Worm (Caenorhabditis elegans) whole organism, L4 larva: Measurements from ENCODE around the gene lgc-54.

Experiments
- ceh-82 ChIP-seq: sonication (generic microtip); optimal IDR thresholded peaks from 2 replicates; lab custom pipeline; 2017; ENCODE audit warnings: missing biosample characterization, missing genetic modification characterization
- dmd-6 ChIP-seq: fragments of 200-800 bp; sonication (Bioruptor generic); IDR thresholded peaks from 2 replicates; pipeline ENCODE4 v1.3.6; 2022; ENCODE audit warnings: missing genetic modification reagents, missing genetic modification characterization, missing compliant biosample characterization
- fkh-10 ChIP-seq: fragments of 150-350 bp; optimal IDR thresholded peaks from 2 replicates; lab custom pipeline; 2014; ENCODE audit warnings: missing biosample characterization, missing genetic modification reagents, missing genetic modification characterization
- fos-1 ChIP-seq: fragments of 150-350 bp; optimal IDR thresholded peaks from 2 replicates; lab custom pipeline; 2014; ENCODE audit warnings: missing biosample characterization, missing genetic modification characterization
- hmg-1.1 ChIP-seq: fragments of 200-800 bp; sonication (Bioruptor generic); IDR thresholded peaks from 2 replicates; pipeline ENCODE4 v1.3.6; 2022; ENCODE audit warnings: missing genetic modification reagents, missing genetic modification characterization, missing compliant biosample characterization
- lir-3 ChIP-seq: sonication (generic microtip); optimal IDR thresholded peaks from 2 replicates; lab custom pipeline; 2016; ENCODE audit warnings: mild to moderate bottlenecking, missing genetic modification characterization, missing compliant biosample characterization
- nhr-11 ChIP-seq: fragments of 150-350 bp; optimal IDR thresholded peaks from 2 replicates; lab custom pipeline; 2014; ENCODE audit warnings: missing biosample characterization, missing genetic modification characterization
- nhr-42 ChIP-seq: fragments of 200-800 bp; sonication (Bioruptor generic); IDR thresholded peaks from 2 replicates; pipeline ENCODE4 v1.3.6; 2022; ENCODE audit warnings: missing genetic modification characterization, missing compliant biosample characterization
- nhr-76 ChIP-seq: fragments of 150-350 bp; optimal IDR thresholded peaks from 2 replicates; lab custom pipeline; 2014; ENCODE audit warnings: missing biosample characterization, missing genetic modification characterization
- php-3 ChIP-seq: fragments of 200-800 bp; sonication (Bioruptor generic); IDR thresholded peaks from 2 replicates; pipeline ENCODE4 v1.3.6; 2022; ENCODE audit warnings: missing genetic modification reagents, missing genetic modification characterization, missing compliant biosample characterization
- snpc-4 ChIP-seq: fragments of 150-350 bp; optimal IDR thresholded peaks from 2 replicates; lab custom pipeline; 2014; ENCODE audit warnings: missing biosample characterization, missing genetic modification characterization
- unc-130 ChIP-seq: sonication (generic microtip); optimal IDR thresholded peaks from 2 replicates; lab custom pipeline; 2016; ENCODE audit warnings: missing genetic modification reagents, missing genetic modification characterization, missing compliant biosample characterization
- unc-39 ChIP-seq: sonication (generic microtip); optimal IDR thresholded peaks from 2 replicates; lab custom pipeline; 2017; ENCODE audit warnings: missing biosample characterization, missing genetic modification characterization

ce11 chrV:6830075-6830474 lies 16.3 kb downstream of the lgc-54 start:
- TF ChIP-seq unc-130 (GFP tag; lab: Kevin White, UChicago), result no peak
- no peak for TF ChIP-seq unc-39 (tag; lab: Kevin White, UChicago)
- TF ChIP-seq hmg-1.1 (GFP tag; lab: Robert Waterston, UW), result no peak
- no peak for TF ChIP-seq lir-3 (tag; lab: Kevin White, UChicago)
- no peak for TF ChIP-seq nhr-42 (GFP tag; lab: Robert Waterston, UW)
- TF ChIP-seq fos-1, result no peak
- no peak for TF ChIP-seq fkh-10
- no peak for TF ChIP-seq snpc-4 (tag; lab: Kevin White, UChicago)
- no peak for TF ChIP-seq ceh-82 (tag; lab: Kevin White, UChicago)
- TF ChIP-seq php-3 (GFP tag; lab: Robert Waterston, UW), result no peak
- no peak for TF ChIP-seq nhr-76
- TF ChIP-seq nhr-11 (tag; lab: Kevin White, UChicago), result no peak
- TF ChIP-seq dmd-6 (GFP tag; lab: Robert Waterston, UW), result no peak
